Fruit fly (Drosophila melanogaster): ENCODE results near the gene beat-VII.

beat-VII gene

DNA sequence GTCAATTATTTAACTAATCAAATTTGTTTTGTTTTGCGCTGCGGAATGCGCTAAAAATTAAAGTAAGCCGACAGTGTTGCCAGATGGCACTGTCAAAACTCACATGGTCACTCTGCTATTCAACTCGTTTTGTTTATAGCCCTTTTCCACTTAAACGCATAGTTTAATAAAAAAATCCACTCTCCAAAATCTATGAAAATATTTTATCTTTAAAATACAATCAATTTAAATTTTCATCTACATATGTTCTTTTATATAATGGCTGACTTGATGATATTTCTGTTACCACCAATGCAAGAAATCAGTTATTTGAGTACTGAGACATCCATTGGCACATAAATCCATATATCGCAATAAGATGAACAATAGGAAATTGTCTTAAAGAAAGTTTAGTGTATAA, 35.5 kb upstream of the beat-VII start, which contains the start of gene CG6425 (continued):
- no peak for TF ChIP-seq wek (GFP tag; optimal IDR thresholded peaks at IDR 0.05)
- no peak for TF ChIP-seq hbn (GFP tag; IDR thresholded peaks at IDR 0.05; ENCODE audit: partially characterized antibody)
- TF ChIP-seq CG4328 (GFP tag; optimal IDR thresholded peaks at IDR 0.05), result no peak
- TF ChIP-seq peb (GFP tag; IDR thresholded peaks at IDR 0.05), result no peak
- peak in 1 of 2 experiments; percentile 6 for TF ChIP-seq bsh (GFP tag; optimal IDR thresholded peaks at IDR 0.05)
- peak; percentile 22 for TF ChIP-seq Xbp1 (GFP tag; optimal IDR thresholded peaks at IDR 0.05)
- TF ChIP-seq CG34422 (GFP tag; IDR thresholded peaks at IDR 0.05), result no peak
- no peak for TF ChIP-seq scrt (GFP tag; optimal IDR thresholded peaks at IDR 0.05)
- TF ChIP-seq Asciz (GFP tag; optimal IDR thresholded peaks at IDR 0.05), result no peak
- TF ChIP-seq CG31441 (GFP tag; IDR thresholded peaks at IDR 0.05), result peak; percentile 38; the same call in 1 of the 2 replicates
- 0 out of 3 replicates have a peak, but pooled peaks have one; percentile 51 for TF ChIP-seq ken (GFP tag; IDR thresholded peaks at IDR 0.05)
- TF ChIP-seq CG6765 (GFP tag; optimal IDR thresholded peaks at IDR 0.05), result no peak
- TF ChIP-seq CG3407 (GFP tag; optimal IDR thresholded peaks at IDR 0.05), result no peak
- TF ChIP-seq Hr78 (GFP tag; optimal IDR thresholded peaks at IDR 0.05), result peak in 1 of 2 experiments; percentile 55
- peak; percentile 13; the same call in 1 of the 3 replicates for TF ChIP-seq ci (GFP tag; IDR thresholded peaks at IDR 0.05)
- no peak for TF ChIP-seq Nf-YC (tag; optimal IDR thresholded peaks at IDR 0.05)
- TF ChIP-seq gt (GFP tag; IDR thresholded peaks at IDR 0.05), result no peak
- no peak for TF ChIP-seq jumu (GFP tag; optimal IDR thresholded peaks at IDR 0.05)
- TF ChIP-seq chinmo (GFP tag; IDR thresholded peaks at IDR 0.05; ENCODE audit: partially characterized antibody), result no peak
- TF ChIP-seq Taf1 (GFP tag; IDR thresholded peaks at IDR 0.05), result no peak
- 0 out of 3 replicates have a peak, but pooled peaks have one; percentile 30 for TF ChIP-seq knrl (GFP tag; IDR thresholded peaks at IDR 0.05; ENCODE audit: partially characterized antibody)
- peak; percentile 37 for TF ChIP-seq Lhr (GFP tag; optimal IDR thresholded peaks at IDR 0.05)
- no peak for TF ChIP-seq vfl (GFP tag; optimal IDR thresholded peaks at IDR 0.05)
- no peak for TF ChIP-seq CG4707 (GFP tag; optimal IDR thresholded peaks at IDR 0.05)
- peak; percentile 72 for TF ChIP-seq Med (GFP tag)
- TF ChIP-seq CG1233 (GFP tag; optimal IDR thresholded peaks at IDR 0.05), result no peak
- TF ChIP-seq crp (GFP tag; optimal IDR thresholded peaks at IDR 0.05), result no peak
- no peak for TF ChIP-seq hkb (optimal IDR thresholded peaks at IDR 0.05)
- no peak for TF ChIP-seq hkb (GFP tag; IDR thresholded peaks at IDR 0.05)
- TF ChIP-seq CG6689 (GFP tag; IDR thresholded peaks at IDR 0.05), result no peak
- no peak for TF ChIP-seq oc (tag; optimal IDR thresholded peaks at IDR 0.05)
- peak; percentile 31 for TF ChIP-seq CG9797 (GFP tag; optimal IDR thresholded peaks at IDR 0.05)
- TF ChIP-seq Hand (GFP tag; optimal IDR thresholded peaks at IDR 0.05), result no peak
- TF ChIP-seq da (GFP tag; optimal IDR thresholded peaks at IDR 0.05), result no peak
- TF ChIP-seq HmgZ (tag; optimal IDR thresholded peaks at IDR 0.05), result no peak
- no peak for TF ChIP-seq Sry-δ (GFP tag; optimal IDR thresholded peaks at IDR 0.05)
- TF ChIP-seq CG10462 (GFP tag; optimal IDR thresholded peaks at IDR 0.05), result no peak
- no peak for TF ChIP-seq Trl (optimal IDR thresholded peaks at IDR 0.05)
- TF ChIP-seq Trl (GFP tag; optimal IDR thresholded peaks at IDR 0.05), result no peak
- TF ChIP-seq CG17802 (tag; optimal IDR thresholded peaks at IDR 0.05), result peak; percentile 55
- no peak for TF ChIP-seq CG8281 (tag; optimal IDR thresholded peaks at IDR 0.05)
- no peak for TF ChIP-seq salm (tag; optimal IDR thresholded peaks at IDR 0.05)
- TF ChIP-seq toy (GFP tag; IDR thresholded peaks at IDR 0.05), result no peak
- no peak for TF ChIP-seq CG31388 (GFP tag; optimal IDR thresholded peaks at IDR 0.05)
- peak; percentile 4 for TF ChIP-seq CG16815 (GFP tag; optimal IDR thresholded peaks at IDR 0.05)
- TF ChIP-seq CG4730 (GFP tag; IDR thresholded peaks at IDR 0.05), result no peak
- TF ChIP-seq Ets97D (GFP tag; optimal IDR thresholded peaks at IDR 0.05), result peak; percentile 6
- TF ChIP-seq trem (tag; optimal IDR thresholded peaks at IDR 0.05), result peak; percentile 8
- TF ChIP-seq CG31224 (GFP tag; IDR thresholded peaks at IDR 0.05), result no peak
- peak; percentile 54 for TF ChIP-seq CG14710 (tag; optimal IDR thresholded peaks at IDR 0.05)
- no peak for TF ChIP-seq croc (GFP tag; conservative IDR thresholded peaks at IDR 0.05)
